Worm (Caenorhabditis elegans) whole organism, late embryonic: Measurements from ENCODE around the gene mars-1.

Experiments
- C08G9.2 ChIP-seq: sonication (generic microtip); optimal IDR thresholded peaks from 2 replicates; lab custom pipeline; 2016; ENCODE audit warnings: mild to moderate bottlenecking, missing genetic modification characterization, moderate library complexity, missing compliant biosample characterization
- C38D4.7 ChIP-seq: fragments of 200-800 bp; sonication (Bioruptor generic); optimal IDR thresholded peaks from 2 replicates; lab custom pipeline; 2018; ENCODE audit warnings: mild to moderate bottlenecking, missing genetic modification characterization, moderate library complexity, missing compliant biosample characterization
- F13H6.1 ChIP-seq: sonication (generic microtip); optimal IDR thresholded peaks from 2 replicates; lab custom pipeline; 2016; ENCODE audit warnings: missing genetic modification characterization, missing compliant biosample characterization
- K02D7.2 ChIP-seq: sonication (generic microtip); optimal IDR thresholded peaks from 2 replicates; lab custom pipeline; 2017; ENCODE audit warnings: mild to moderate bottlenecking, missing genetic modification characterization, missing compliant biosample characterization
- K09A11.1 ChIP-seq: sonication (generic microtip); optimal IDR thresholded peaks from 2 replicates; lab custom pipeline; 2017; ENCODE audit warnings: antibody characterized with exemption, mild to moderate bottlenecking, missing genetic modification characterization, missing compliant biosample characterization; ENCODE audit not compliant: insufficient read depth
- T23F11.4 ChIP-seq: fragments of 200-800 bp; sonication (Bioruptor generic); optimal IDR thresholded peaks from 2 replicates; lab custom pipeline; 2018; ENCODE audit warnings: mild to moderate bottlenecking, missing genetic modification characterization, missing compliant biosample characterization
- Y22D7AL.16 ChIP-seq: sonication (generic microtip); optimal IDR thresholded peaks from 2 replicates; lab custom pipeline; 2016; ENCODE audit warnings: missing genetic modification characterization, missing compliant biosample characterization
- ceh-14 ChIP-seq: sonication (generic microtip); optimal IDR thresholded peaks from 2 replicates; lab custom pipeline; 2016; ENCODE audit warnings: missing genotype, missing genetic modification characterization, missing compliant biosample characterization
- ceh-18 ChIP-seq: sonication (generic microtip); optimal IDR thresholded peaks from 2 replicates; lab custom pipeline; 2016; ENCODE audit warnings: missing genetic modification characterization, missing compliant biosample characterization
- ceh-2 ChIP-seq: sonication (generic microtip); optimal IDR thresholded peaks from 2 replicates; lab custom pipeline; 2016; ENCODE audit warnings: missing genotype, missing genetic modification characterization, missing compliant biosample characterization
- ceh-22 ChIP-seq: sonication (generic microtip); optimal IDR thresholded peaks from 2 replicates; lab custom pipeline; 2017; ENCODE audit warnings: missing biosample characterization, missing genetic modification characterization
- ceh-24 ChIP-seq: sonication (generic microtip); optimal IDR thresholded peaks from 2 replicates; lab custom pipeline; 2016; ENCODE audit warnings: mild to moderate bottlenecking, missing genetic modification characterization, missing compliant biosample characterization
- ceh-30 ChIP-seq: fragments of 150-350 bp; optimal IDR thresholded peaks from 2 replicates; lab custom pipeline; 2014; ENCODE audit warnings: missing biosample characterization, missing genetic modification characterization
- ceh-31 ChIP-seq: sonication (generic microtip); optimal IDR thresholded peaks from 2 replicates; lab custom pipeline; 2016; ENCODE audit warnings: missing genetic modification characterization, missing compliant biosample characterization
- ceh-45 ChIP-seq: fragments of 200-800 bp; sonication (Bioruptor generic); IDR thresholded peaks from 2 replicates; pipeline ENCODE4 v1.3.6; 2022; ENCODE audit warnings: missing genetic modification reagents, missing genetic modification characterization, missing compliant biosample characterization
- ceh-48 ChIP-seq: sonication (generic microtip); optimal IDR thresholded peaks from 2 replicates; lab custom pipeline; 2016; ENCODE audit warnings: missing genetic modification characterization, inconsistent platforms, missing compliant biosample characterization
- ceh-6 ChIP-seq: fragments of 200-800 bp; sonication (Bioruptor generic); optimal IDR thresholded peaks from 2 replicates; lab custom pipeline; 2018; ENCODE audit warnings: mild to moderate bottlenecking, missing genetic modification characterization, missing compliant biosample characterization
- ceh-9 ChIP-seq: sonication (generic microtip); optimal IDR thresholded peaks from 2 replicates; lab custom pipeline; 2016; ENCODE audit warnings: mild to moderate bottlenecking, missing genetic modification characterization, inconsistent platforms, missing compliant biosample characterization
- dmd-4 ChIP-seq: sonication (generic microtip); optimal IDR thresholded peaks from 2 replicates; lab custom pipeline; 2016; ENCODE audit warnings: borderline replicate concordance, missing genetic modification characterization, missing compliant biosample characterization
- dve-1 ChIP-seq: sonication (generic microtip); optimal IDR thresholded peaks from 2 replicates; lab custom pipeline; 2017; ENCODE audit warnings: antibody characterized with exemption, mild to moderate bottlenecking, missing genetic modification characterization, missing compliant biosample characterization
- elt-2 ChIP-seq: sonication (generic microtip); optimal IDR thresholded peaks from 2 replicates; lab custom pipeline; 2016; ENCODE audit warnings: missing genetic modification reagents, missing genetic modification characterization, missing compliant biosample characterization
- elt-4 ChIP-seq: sonication (generic microtip); optimal IDR thresholded peaks from 2 replicates; lab custom pipeline; 2016; ENCODE audit warnings: missing genetic modification characterization, missing compliant biosample characterization
- ets-4 ChIP-seq: sonication (generic microtip); optimal IDR thresholded peaks from 2 replicates; lab custom pipeline; 2016; ENCODE audit warnings: missing genetic modification characterization, missing compliant biosample characterization
- fax-1 ChIP-seq: sonication (generic microtip); optimal IDR thresholded peaks from 2 replicates; lab custom pipeline; 2016; ENCODE audit warnings: missing genotype, missing genetic modification characterization, missing compliant biosample characterization
- fkh-6 ChIP-seq: sonication (generic microtip); optimal IDR thresholded peaks from 2 replicates; lab custom pipeline; 2016; ENCODE audit warnings: missing genetic modification characterization, missing compliant biosample characterization
- gmeb-2 ChIP-seq: sonication (generic microtip); optimal IDR thresholded peaks from 2 replicates; lab custom pipeline; 2016; ENCODE audit warnings: missing genetic modification characterization, inconsistent platforms, missing compliant biosample characterization
- hlh-30 ChIP-seq: sonication (generic microtip); optimal IDR thresholded peaks from 2 replicates; lab custom pipeline; 2017; ENCODE audit warnings: antibody characterized with exemption, missing genetic modification characterization, missing compliant biosample characterization; ENCODE audit not compliant: insufficient read depth
- hlh-6 ChIP-seq: sonication (generic microtip); optimal IDR thresholded peaks from 2 replicates; lab custom pipeline; 2016; ENCODE audit warnings: missing genotype, missing genetic modification characterization, missing compliant biosample characterization
- lim-6 ChIP-seq: sonication (generic microtip); optimal IDR thresholded peaks from 2 replicates; lab custom pipeline; 2016; ENCODE audit warnings: missing genetic modification characterization, missing compliant biosample characterization
- madf-2 ChIP-seq: sonication (generic microtip); optimal IDR thresholded peaks from 2 replicates; lab custom pipeline; 2017; ENCODE audit warnings: missing genetic modification characterization, missing compliant biosample characterization
- nhr-11 ChIP-seq: fragments of 150-350 bp; optimal IDR thresholded peaks from 2 replicates; lab custom pipeline; 2014; ENCODE audit warnings: missing biosample characterization, missing genetic modification characterization
- npax-4 ChIP-seq: sonication (generic microtip); optimal IDR thresholded peaks from 2 replicates; lab custom pipeline; 2016; ENCODE audit warnings: missing genetic modification characterization, missing compliant biosample characterization
- pat-9 ChIP-seq: fragments of 200-800 bp; sonication (Bioruptor generic); optimal IDR thresholded peaks from 2 replicates; lab custom pipeline; 2018; ENCODE audit warnings: mild to moderate bottlenecking, missing genetic modification characterization, moderate library complexity, missing compliant biosample characterization
- pax-1 ChIP-seq: fragments of 150-350 bp; optimal IDR thresholded peaks from 2 replicates; lab custom pipeline; 2014; ENCODE audit warnings: missing biosample characterization, missing genetic modification characterization
- pha-4 ChIP-seq: fragments of 150-350 bp; optimal IDR thresholded peaks from 2 replicates; lab custom pipeline; 2018; ENCODE audit warnings: missing biosample characterization, missing genetic modification reagents, missing genetic modification characterization
- ref-2 ChIP-seq: sonication (generic microtip); optimal IDR thresholded peaks from 2 replicates; lab custom pipeline; 2016; ENCODE audit warnings: missing genetic modification characterization, missing compliant biosample characterization
- rnt-1 ChIP-seq: sonication (generic microtip); optimal IDR thresholded peaks from 2 replicates; lab custom pipeline; 2016; ENCODE audit warnings: missing genetic modification characterization, missing compliant biosample characterization
- sox-2 ChIP-seq: fragments of 200-800 bp; sonication (Bioruptor generic); IDR thresholded peaks from 2 replicates; pipeline ENCODE4 v1.3.6; 2022; ENCODE audit warnings: missing genetic modification reagents, missing genetic modification characterization, missing compliant biosample characterization
- ttx-3 ChIP-seq: sonication (generic microtip); optimal IDR thresholded peaks from 2 replicates; lab custom pipeline; 2016; ENCODE audit warnings: missing genetic modification reagents, missing genetic modification characterization, missing compliant biosample characterization
- unc-3 ChIP-seq, 2 experiments: fragments of 200-800 bp in 1 of 2; sonication (Bioruptor generic) in 1 of 2; sonication (generic microtip) in 1 of 2; conservative IDR thresholded peaks in 1 of 2; optimal IDR thresholded peaks in 1 of 2; 2 replicates each; pipeline versions ENCODE4 v1.3.6 to Lab custom; 2016 to 2022; ENCODE audit warnings: missing compliant biosample characterization in 2 of 2, missing genetic modification characterization in 2 of 2, missing genetic modification reagents in 1 of 2
- unc-42 ChIP-seq: sonication (generic microtip); optimal IDR thresholded peaks from 2 replicates; lab custom pipeline; 2016; ENCODE audit warnings: missing genotype, missing genetic modification characterization, missing compliant biosample characterization
- unc-55 ChIP-seq: sonication (generic microtip); optimal IDR thresholded peaks from 2 replicates; lab custom pipeline; 2017; ENCODE audit warnings: missing biosample characterization, missing genetic modification reagents, missing genetic modification characterization
- unc-86 ChIP-seq: sonication (generic microtip); optimal IDR thresholded peaks from 2 replicates; lab custom pipeline; 2016; ENCODE audit warnings: missing genetic modification characterization, missing compliant biosample characterization
- zip-5 ChIP-seq: sonication (generic microtip); optimal IDR thresholded peaks from 2 replicates; lab custom pipeline; 2016; ENCODE audit warnings: missing genetic modification characterization, missing compliant biosample characterization
- ztf-16 ChIP-seq: sonication (generic microtip); optimal IDR thresholded peaks from 2 replicates; lab custom pipeline; 2017; ENCODE audit warnings: missing genetic modification characterization, missing compliant biosample characterization

mars-1 gene

ce11 chrIV:11623060-11623459 is 12.2 kb downstream of the mars-1 start, which contains the start of gene lys-4:
Gene lys-4 (minus strand): TSS chrIV:11623174.
- TF ChIP-seq C38D4.7 = no peak
- TF ChIP-seq gmeb-2 = no peak
- no peak for TF ChIP-seq pat-9
- TF ChIP-seq ceh-48 (tag; lab: Kevin White, UChicago) = no peak
- no peak for TF ChIP-seq dmd-4
- TF ChIP-seq ets-4 (tag; lab: Kevin White, UChicago) = no peak
- TF ChIP-seq T23F11.4 (GFP tag; lab: Kevin White, UChicago) = no peak
- TF ChIP-seq unc-3 (GFP tag; conservative IDR thresholded peaks at IDR 0.05; lab: Robert Waterston, UW) = no peak
- no peak for TF ChIP-seq unc-3 (tag; optimal IDR thresholded peaks at IDR 0.05; lab: Kevin White, UChicago)
- TF ChIP-seq unc-42 (tag; lab: Kevin White, UChicago) = no peak
- no peak for TF ChIP-seq sox-2 (GFP tag; lab: Robert Waterston, UW)
- TF ChIP-seq ceh-6 (GFP tag; lab: Kevin White, UChicago) = no peak
- TF ChIP-seq ceh-2 (tag; lab: Kevin White, UChicago) = no peak
- TF ChIP-seq fax-1 (tag; lab: Kevin White, UChicago) = no peak
- no peak for TF ChIP-seq ceh-24 (tag; lab: Kevin White, UChicago)
- no peak for TF ChIP-seq rnt-1
- TF ChIP-seq ztf-16 = no peak
- TF ChIP-seq ref-2 (tag; lab: Kevin White, UChicago) = no peak
- no peak for TF ChIP-seq ceh-22 (tag; lab: Kevin White, UChicago)
- TF ChIP-seq K09A11.1 (tag; lab: Kevin White, UChicago) = no peak

ce11 chrIV:11622336-11622735 is 13.0 kb downstream of the mars-1 start:
- no peak for TF ChIP-seq unc-3 (GFP tag; conservative IDR thresholded peaks at IDR 0.05; lab: Robert Waterston, UW)
- no peak for TF ChIP-seq unc-3 (tag; optimal IDR thresholded peaks at IDR 0.05; lab: Kevin White, UChicago)
- TF ChIP-seq ceh-24 (tag; lab: Kevin White, UChicago) = no peak
- no peak for TF ChIP-seq nhr-11
- TF ChIP-seq ceh-9 (tag; lab: Kevin White, UChicago) = no peak

DNA sequence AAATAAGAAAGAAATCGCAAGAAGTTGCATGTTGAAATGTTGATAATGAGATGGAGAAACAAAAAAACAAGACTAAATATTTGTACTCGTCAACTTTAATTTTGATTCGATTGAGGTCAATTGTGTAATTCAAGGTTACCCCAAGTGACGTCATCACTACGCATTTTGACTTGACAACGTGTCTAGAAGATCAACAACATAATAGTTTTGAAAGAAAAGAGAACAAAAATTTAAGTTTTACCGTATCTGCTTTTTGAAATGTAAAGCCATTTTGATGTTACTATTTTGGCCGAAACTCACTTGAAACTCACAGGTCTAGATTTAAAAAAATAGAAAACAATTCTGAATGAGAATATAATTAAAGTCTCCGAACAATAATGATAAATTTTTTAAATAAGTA is 14.4 kb downstream of the mars-1 start, which contains the start of gene dsl-5:
TSS of gene dsl-5 (minus strand) at position 101 of the 400 bp plus-strand sequence.
- no peak for TF ChIP-seq sox-2 (GFP tag; lab: Robert Waterston, UW)
- TF ChIP-seq Y22D7AL.16 (tag; lab: Kevin White, UChicago) = no peak
- no peak for TF ChIP-seq pha-4 (tag; lab: Kevin White, UChicago)
- no peak for TF ChIP-seq zip-5
- TF ChIP-seq, all 69 proteins: peak for 0

DNA sequence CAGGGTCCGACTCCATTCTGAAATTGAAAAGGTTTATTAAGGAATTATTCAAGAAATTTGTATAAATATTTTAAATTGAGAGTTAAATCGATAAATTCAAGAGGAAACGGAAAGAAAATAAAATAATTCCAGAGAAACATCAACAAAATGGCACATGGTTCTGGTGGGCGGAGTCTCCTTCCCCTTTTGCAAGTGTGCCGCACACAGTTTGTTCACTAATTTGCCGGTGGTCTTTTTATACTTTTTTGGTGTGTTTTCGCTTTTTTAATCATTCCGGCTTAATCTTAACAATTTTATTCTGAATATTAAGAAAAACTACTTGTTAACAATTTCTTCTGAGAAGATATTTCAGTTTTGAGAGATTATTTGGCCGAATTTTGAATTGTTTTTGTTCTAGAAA is 30.4 kb downstream of the mars-1 start, which contains the start of the genes ragc-1 and Y24F12A.1:
TSS of gene ragc-1 (minus strand) at position 25 of the 400 bp plus-strand sequence.
TSS of gene Y24F12A.1 (plus strand) at position 346 of the 400 bp plus-strand sequence.
- TF ChIP-seq pat-9 (peak; percentile 19), unc-86 (tag; lab: Kevin White, UChicago) (peak; percentile 38), C38D4.7 (peak; percentile 21), ceh-18 (tag; lab: Kevin White, UChicago) (no peak), dmd-4 (no peak), elt-2 (tag; lab: Kevin White, UChicago) (peak; percentile 66), F13H6.1 (tag; lab: Kevin White, UChicago) (no peak), C08G9.2 (tag; lab: Kevin White, UChicago) (no peak), ceh-31 (tag; lab: Kevin White, UChicago) (peak; percentile 54), ceh-22 (tag; lab: Kevin White, UChicago) (no peak), ceh-2 (tag; lab: Kevin White, UChicago) (peak; percentile 60), sox-2 (GFP tag; lab: Robert Waterston, UW) (no peak), pax-1 (no peak), hlh-6 (tag; lab: Kevin White, UChicago) (no peak), ceh-30 (tag; lab: Kevin White, UChicago) (no peak), K02D7.2 (tag; lab: Kevin White, UChicago) (no peak), madf-2 (tag; lab: Kevin White, UChicago) (no peak), dve-1 (tag; lab: Kevin White, UChicago) (no peak), hlh-30 (peak; percentile 47), unc-42 (tag; lab: Kevin White, UChicago) (peak; percentile 10), lim-6 (tag; lab: Kevin White, UChicago) (peak; percentile 6), rnt-1 (no peak), ceh-14 (tag; lab: Kevin White, UChicago) (peak; percentile 86), pha-4 (tag; lab: Kevin White, UChicago) (no peak), unc-55 (no peak), fkh-6 (tag; lab: Kevin White, UChicago) (no peak), npax-4 (tag; lab: Kevin White, UChicago) (no peak), elt-4 (tag; lab: Kevin White, UChicago) (no peak), ttx-3 (peak; percentile 70), K09A11.1 (tag; lab: Kevin White, UChicago) (peak; percentile 79), ceh-24 (tag; lab: Kevin White, UChicago) (no peak), ref-2 (tag; lab: Kevin White, UChicago) (no peak), ceh-45 (GFP tag; lab: Robert Waterston, UW) (no peak)
